Worm (Caenorhabditis elegans) whole organism, L4/young adult: Measurements from ENCODE around the gene hpo-29.

Experiments used
- W03F9.2 ChIP-seq: fragments of 150-350 bp; optimal IDR thresholded peaks from 2 replicates; lab custom pipeline; 2014; ENCODE audit warnings: missing biosample characterization, missing genetic modification characterization
- dao-5 ChIP-seq: sonication (generic microtip); optimal IDR thresholded peaks from 2 replicates; lab custom pipeline; 2016; ENCODE audit warnings: missing genotype, missing genetic modification characterization, moderate library complexity, missing compliant biosample characterization
- him-1 ChIP-seq: sonication (generic microtip); optimal IDR thresholded peaks from 2 replicates; lab custom pipeline; 2016; ENCODE audit warnings: missing genotype, missing genetic modification reagents, missing genetic modification characterization, missing compliant biosample characterization

hpo-29 gene

DNA sequence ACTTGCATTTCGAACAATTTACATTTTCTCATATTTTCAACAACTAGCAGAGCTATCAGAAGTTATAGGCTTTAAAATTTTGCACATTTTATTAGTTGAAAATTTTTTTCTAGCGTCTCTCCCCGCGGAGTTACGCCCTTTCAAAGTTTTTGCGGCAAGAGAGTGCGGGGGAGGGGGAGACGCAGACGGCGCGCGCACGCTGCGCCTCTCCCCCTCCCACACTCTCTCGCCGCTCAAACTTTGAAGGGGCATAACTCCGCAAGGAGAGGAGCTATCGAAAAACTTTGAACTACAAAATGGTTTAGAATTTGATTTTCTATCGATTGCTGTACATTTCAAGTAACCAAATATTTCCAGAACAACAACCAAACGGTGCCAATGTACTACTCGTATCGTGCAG, 8.6 kb upstream of the hpo-29 start:
- TF ChIP-seq dao-5 (tag; lab: Kevin White, UChicago) (no peak), W03F9.2 (no peak), him-1 (no peak)

DNA sequence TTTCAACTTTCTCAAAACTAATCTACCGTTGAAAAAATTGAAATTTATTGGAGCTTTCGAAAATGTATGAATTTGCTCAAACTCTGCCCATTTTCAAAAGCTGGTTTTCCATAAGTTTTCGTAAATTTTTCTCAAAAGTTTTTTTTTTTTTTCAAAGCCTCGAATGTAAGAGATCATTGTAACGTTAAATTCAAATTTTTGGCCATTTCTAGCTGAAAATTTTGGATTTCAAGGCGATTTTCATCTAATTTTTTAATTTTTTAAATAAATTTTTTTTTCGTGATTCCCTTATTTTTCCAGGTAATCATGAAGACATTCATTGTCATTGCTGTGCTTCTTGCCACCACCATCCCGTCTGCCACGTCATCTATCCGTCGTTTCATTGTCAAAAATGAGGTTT, 5.5 kb upstream of the hpo-29 start, which contains the start of gene hpo-38:
TSS of gene hpo-38 (plus strand) at position 301 of the 400 bp plus-strand sequence.
- TF ChIP-seq W03F9.2 (no peak), dao-5 (tag; lab: Kevin White, UChicago) (no peak), him-1 (no peak)

DNA sequence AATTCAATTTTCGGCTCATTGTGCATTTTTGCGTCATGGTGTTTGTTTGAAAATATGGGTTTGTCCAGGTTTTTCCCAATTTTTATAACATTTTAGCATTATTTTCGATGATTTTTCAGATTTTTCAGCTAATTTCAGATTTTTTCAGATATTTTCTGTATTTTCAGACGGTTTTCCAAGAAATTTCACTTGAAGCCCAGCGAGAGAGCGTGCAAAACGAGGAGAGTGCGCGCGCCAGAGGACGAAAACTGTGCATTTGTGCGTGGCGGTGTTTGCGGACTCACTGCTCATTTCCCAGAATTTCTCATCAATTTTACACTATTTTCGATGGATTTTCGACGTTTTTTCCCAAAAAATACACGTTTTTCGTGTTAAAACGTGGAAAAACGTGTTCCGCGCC, 529 bp upstream of the hpo-29 start:
- TF ChIP-seq W03F9.2 (peak; percentile 20), him-1 (peak; percentile 5), dao-5 (tag; lab: Kevin White, UChicago) (no peak)

DNA sequence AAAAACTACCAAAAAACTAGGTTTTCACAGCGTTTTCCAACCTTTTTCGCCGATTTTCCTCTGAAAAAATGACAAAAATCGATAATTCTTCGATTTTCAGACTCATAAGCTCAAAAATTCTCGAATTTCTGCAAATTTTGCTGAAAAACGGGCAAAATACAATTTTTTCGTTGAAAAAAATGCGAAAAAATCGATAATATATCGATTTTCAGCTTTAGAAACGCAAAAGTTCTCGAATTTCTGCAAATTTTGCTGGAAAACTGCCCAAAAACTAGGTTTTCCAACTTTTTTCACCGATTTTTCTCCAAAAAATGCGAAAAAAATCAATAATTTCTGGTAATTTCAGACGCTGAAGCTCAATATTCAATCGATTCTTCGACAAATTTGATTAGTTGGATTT, 15.8 kb downstream of the hpo-29 start:
- TF ChIP-seq W03F9.2 (no peak), him-1 (no peak), dao-5 (tag; lab: Kevin White, UChicago) (no peak)

DNA sequence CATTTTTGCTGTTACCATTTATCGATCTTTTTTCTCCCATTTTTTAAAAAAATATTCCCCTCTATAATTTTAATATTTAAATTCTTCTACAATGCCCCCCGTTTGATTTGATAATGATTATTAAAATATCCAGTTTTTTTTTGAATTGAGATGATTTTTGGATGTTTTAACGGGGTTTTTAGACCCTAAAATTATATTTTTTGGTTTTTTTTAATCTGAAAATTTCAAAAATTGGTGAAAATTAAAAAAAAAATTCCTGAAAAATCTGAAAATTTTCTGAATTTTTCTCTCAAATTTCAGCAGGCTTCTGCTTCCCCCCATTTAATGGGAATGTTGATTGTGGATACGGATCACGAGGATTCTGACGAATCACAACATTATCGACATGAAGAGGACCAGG, 18.6 kb downstream of the hpo-29 start, which contains the start of gene Y50D7A.3:
TSS of gene Y50D7A.3 (plus strand) at position 301 of the 400 bp plus-strand sequence.
- TF ChIP-seq W03F9.2: no peak
- no peak for TF ChIP-seq him-1
- no peak for TF ChIP-seq dao-5 (tag; lab: Kevin White, UChicago)

DNA sequence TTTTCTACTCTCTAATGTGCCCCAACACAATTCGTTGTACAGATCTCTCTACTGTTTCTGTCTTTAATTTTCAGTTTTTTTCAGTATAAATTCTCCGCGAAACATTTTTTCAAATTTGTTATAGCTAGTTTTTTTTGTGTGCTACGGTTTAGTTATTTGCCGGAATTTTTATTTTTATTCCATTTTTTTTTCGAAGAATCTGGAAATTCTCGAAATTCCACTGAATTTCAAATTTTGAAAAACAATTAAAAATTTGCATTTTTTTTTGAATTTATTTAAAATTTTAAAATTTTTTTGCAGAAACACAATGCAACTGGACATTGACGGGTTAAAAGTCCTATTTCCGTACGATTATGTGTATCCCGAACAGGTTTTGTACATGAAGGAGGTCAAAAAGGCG, 29.1 kb downstream of the hpo-29 start, which contains the start of gene xpd-1:
TSS of gene xpd-1 (plus strand) at position 301 of the 400 bp plus-strand sequence.
- no peak for TF ChIP-seq dao-5 (tag; lab: Kevin White, UChicago)
- no peak for TF ChIP-seq him-1
- TF ChIP-seq W03F9.2: no peak

DNA sequence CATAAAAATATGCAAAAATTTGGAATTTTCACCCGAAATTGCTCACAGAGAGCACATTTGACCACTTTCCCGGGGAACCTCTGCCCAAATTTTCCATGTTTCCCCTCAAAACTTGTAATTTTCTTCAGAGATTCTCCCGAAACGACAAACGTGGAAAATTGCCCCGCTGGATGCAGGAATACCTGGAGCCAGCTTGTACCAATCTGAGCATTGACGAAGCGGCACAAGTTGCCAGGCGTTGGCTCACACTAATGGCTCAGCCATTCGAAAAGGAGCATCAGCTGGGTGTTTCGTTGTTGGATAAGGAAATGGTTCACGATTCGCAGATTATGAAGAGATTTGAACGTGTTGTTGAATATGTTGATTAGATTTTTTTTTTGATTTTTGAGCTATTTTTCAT, 46.9 kb downstream of the hpo-29 start:
- TF ChIP-seq him-1 (no peak), W03F9.2 (no peak), dao-5 (tag; lab: Kevin White, UChicago) (no peak)

DNA sequence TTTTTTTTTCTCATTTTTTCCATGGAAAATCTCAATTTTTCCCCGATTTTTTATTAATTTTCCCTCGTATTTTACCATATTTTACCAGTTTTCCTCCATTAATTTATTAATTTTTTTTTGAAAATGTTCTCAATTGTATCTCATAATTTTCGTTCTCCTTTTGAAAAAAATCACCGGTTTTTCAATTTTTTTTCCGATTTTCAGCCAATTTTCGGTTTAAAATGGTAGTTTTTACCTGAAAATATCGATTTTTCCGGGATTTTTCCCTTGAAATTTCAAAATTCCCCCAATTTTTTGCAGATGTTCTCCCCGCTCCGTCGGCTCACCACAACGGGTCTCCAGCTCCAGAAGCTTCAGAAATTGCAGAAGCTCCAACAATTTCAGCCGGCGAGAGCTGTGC, 48.2 kb downstream of the hpo-29 start, which contains the start of gene taco-1:
TSS of gene taco-1 (plus strand) at position 301 of the 400 bp plus-strand sequence.
- TF ChIP-seq W03F9.2 (no peak), dao-5 (tag; lab: Kevin White, UChicago) (no peak), him-1 (no peak)

DNA sequence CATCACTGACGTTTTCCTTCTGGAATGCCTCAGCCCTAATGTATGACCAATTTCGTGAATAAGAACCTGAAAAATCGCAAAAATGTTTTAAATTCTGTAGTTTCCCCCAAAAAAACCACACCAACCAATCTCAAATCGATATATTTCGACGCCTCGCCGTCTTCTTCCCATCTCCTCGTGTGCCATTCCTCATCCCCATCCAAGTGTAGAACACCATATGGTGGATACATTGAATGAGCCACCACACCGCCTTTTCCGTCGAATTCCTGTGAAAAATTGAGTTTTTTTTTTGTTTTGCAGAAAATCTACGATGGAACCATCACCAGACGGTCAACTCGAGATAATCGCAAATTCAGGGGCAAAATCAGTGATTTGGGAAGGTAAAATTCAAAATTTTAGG, 56.7 kb downstream of the hpo-29 start, which contains the start of gene Y50D7A.1:
TSS of gene Y50D7A.1 (plus strand) at position 301 of the 400 bp plus-strand sequence.
- TF ChIP-seq dao-5 (tag; lab: Kevin White, UChicago): no peak
- TF ChIP-seq W03F9.2: no peak
- no peak for TF ChIP-seq him-1

DNA sequence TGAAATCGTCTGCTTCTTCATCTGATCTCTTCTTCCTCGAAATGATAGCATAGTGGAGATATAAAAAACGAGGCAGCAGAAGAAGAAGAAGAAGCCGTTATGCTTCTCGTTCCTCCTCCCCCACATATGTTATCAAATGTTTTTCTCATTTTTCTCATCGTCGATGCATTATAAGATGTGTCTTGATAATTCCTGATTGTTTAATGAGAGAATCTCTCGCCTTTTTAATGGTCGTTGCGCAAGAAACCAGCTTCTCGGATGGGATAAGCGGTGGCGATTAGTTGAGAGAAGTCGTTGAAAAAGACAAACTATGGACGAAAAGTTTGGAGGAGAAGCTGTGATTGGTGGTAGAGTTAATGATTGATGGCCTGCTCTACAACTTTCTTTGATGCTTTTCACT, 58.9 kb downstream of the hpo-29 start, which contains the start of gene Y50D7A.13:
TSS of gene Y50D7A.13 (minus strand) at position 101 of the 400 bp plus-strand sequence.
- TF ChIP-seq him-1 (no peak), dao-5 (tag; lab: Kevin White, UChicago) (no peak)

DNA sequence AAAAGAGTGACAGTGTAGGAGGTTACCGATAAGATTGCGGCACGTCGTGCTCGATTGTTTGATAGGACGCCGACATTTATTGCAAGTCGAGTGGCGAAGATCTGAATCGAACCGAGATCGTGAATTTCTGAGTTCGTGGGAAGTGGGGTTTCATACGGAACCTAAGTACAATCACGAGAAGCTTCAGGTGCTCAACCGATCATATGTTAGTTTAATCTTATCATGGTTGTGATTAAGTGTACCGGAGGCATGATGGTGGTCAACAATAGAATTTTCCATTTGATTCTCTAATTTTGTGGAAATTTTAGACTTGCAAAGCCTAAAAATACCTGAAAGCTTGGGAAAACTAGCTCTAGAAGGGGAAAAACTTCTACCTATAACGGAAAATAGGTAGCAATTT, 62.8 kb downstream of the hpo-29 start, which contains the start of gene ads-1:
TSS of gene ads-1 (minus strand) at position 101 of the 400 bp plus-strand sequence.
- TF ChIP-seq dao-5 (tag; lab: Kevin White, UChicago) (no peak), him-1 (no peak), W03F9.2 (no peak)

DNA sequence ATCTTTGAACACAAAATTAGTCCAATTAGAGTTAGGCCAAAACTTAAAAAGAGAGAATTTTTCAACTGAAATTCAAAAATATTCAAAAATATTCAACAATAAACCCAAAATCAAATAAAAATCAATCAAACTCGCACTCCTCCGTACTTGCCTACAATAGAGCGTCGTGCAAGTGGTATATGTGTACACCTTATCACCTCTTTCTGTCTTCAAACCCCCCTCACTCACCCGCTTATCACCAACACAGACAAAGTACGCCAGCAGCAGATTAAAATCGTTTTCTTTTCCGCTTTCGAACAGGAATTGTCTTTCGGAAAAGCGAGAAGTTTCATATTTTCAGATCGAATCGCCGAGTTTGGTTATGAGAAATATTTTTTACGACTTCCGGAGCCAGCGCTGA, 63.6 kb downstream of the hpo-29 start:
- TF ChIP-seq him-1: no peak
- no peak for TF ChIP-seq dao-5 (tag; lab: Kevin White, UChicago)
- TF ChIP-seq W03F9.2: no peak
